Fruit fly (Drosophila melanogaster) whole organism, embryonic: ENCODE results near the gene CG2224.

Experiments used
- CG12104 ChIP-seq: fragments of 200-800 bp; sonication (Bioruptor generic); optimal IDR thresholded peaks from 3 replicates; lab custom pipeline; 2016; ENCODE audit warnings: missing biosample characterization, missing genetic modification characterization
- CG12769 ChIP-seq: fragments of 200-800 bp; sonication (Bioruptor generic); optimal IDR thresholded peaks from 2 replicates; lab custom pipeline; 2019; ENCODE audit warnings: missing biosample characterization, mild to moderate bottlenecking, missing genetic modification characterization, moderate library complexity
- CG17612 ChIP-seq: fragments of 200-800 bp; sonication (Bioruptor generic); IDR thresholded peaks from 2 replicates; pipeline ENCODE4 v1.3.6; 2022; ENCODE audit warnings: missing biosample characterization, missing genetic modification characterization
- CG34422 ChIP-seq: fragments of 200-800 bp; sonication (Bioruptor generic); IDR thresholded peaks from 3 replicates; pipeline ENCODE4 v1.3.6; 2022; ENCODE audit warnings: missing biosample characterization, missing genetic modification characterization
- CG7271 ChIP-seq: fragments of 200-800 bp; sonication (Bioruptor generic); optimal IDR thresholded peaks from 2 replicates; lab custom pipeline; 2018; ENCODE audit warnings: missing biosample characterization, mild to moderate bottlenecking, missing genetic modification characterization, moderate library complexity
- crol ChIP-seq: fragments of 200-800 bp; sonication (Bioruptor generic); IDR thresholded peaks from 2 replicates; pipeline ENCODE4 v1.3.6; 2022; ENCODE audit warnings: missing biosample characterization, missing genetic modification characterization
- luna ChIP-seq: fragments of 200-800 bp; sonication (Bioruptor generic); optimal IDR thresholded peaks from 2 replicates; lab custom pipeline; 2016; ENCODE audit warnings: missing biosample characterization, missing genetic modification characterization
- ttk ChIP-seq: fragments of 200-800 bp; sonication (Bioruptor generic); IDR thresholded peaks from 2 replicates; pipeline ENCODE4 v2.1.2; 2022; ENCODE audit warnings: missing biosample characterization, missing genetic modification characterization

dm6 chr3R:30422871-30423270 is 36.2 kb downstream of the CG2224 start, which contains the start of the genes CG2217 and CG42740:
- TF ChIP-seq CG7271 (tag; lab: Kevin White, UChicago) (no peak), CG34422 (GFP tag; lab: Robert Waterston, UW) (no peak), CG12104 (GFP tag; lab: Kevin White, UChicago) (no peak), luna (GFP tag; lab: Kevin White, UChicago) (no peak), CG17612 (no peak), ttk (GFP tag; lab: Robert Waterston, UW) (no peak), CG12769 (tag; lab: Kevin White, UChicago) (no peak), crol (GFP tag; lab: Robert Waterston, UW) (no peak)
